Fruit fly (Drosophila melanogaster) whole organism, embryonic: ENCODE data around the gene Ac78C.

Experiments
- Aef1 ChIP-seq: fragments of 200-800 bp; sonication (Bioruptor generic); IDR thresholded peaks from 3 replicates; pipeline ENCODE4 v1.3.6; 2022; ENCODE audit warnings: missing biosample characterization, missing genetic modification characterization
- Awh ChIP-seq: fragments of 200-800 bp; sonication (Bioruptor generic); IDR thresholded peaks from 2 replicates; pipeline ENCODE4, ENCODE4 v1.3.6; 2022; ENCODE audit warnings: missing biosample characterization, missing genetic modification characterization
- B-H1 ChIP-seq: fragments of 200-800 bp; sonication (Bioruptor generic); IDR thresholded peaks from 3 replicates; pipeline ENCODE4 v1.3.6; 2022; ENCODE audit warnings: missing biosample characterization, missing genetic modification characterization
- CG1024 ChIP-seq: fragments of 200-800 bp; sonication (Bioruptor generic); IDR thresholded peaks from 2 replicates; pipeline ENCODE4 v1.3.6; 2022; ENCODE audit warnings: missing biosample characterization, missing genetic modification characterization
- CG11085 ChIP-seq: fragments of 200-800 bp; sonication (Bioruptor generic); IDR thresholded peaks from 2 replicates; pipeline ENCODE4 v1.3.6; 2022; ENCODE audit warnings: missing biosample characterization, missing genetic modification characterization
- CG1233 ChIP-seq: fragments of 200-800 bp; sonication (Bioruptor generic); optimal IDR thresholded peaks from 4 replicates; lab custom pipeline; 2018; ENCODE audit warnings: missing biosample characterization, mild to moderate bottlenecking, missing genetic modification characterization
- CG12659 ChIP-seq: fragments of 200-800 bp; sonication (Bioruptor generic); optimal IDR thresholded peaks from 3 replicates; lab custom pipeline; 2017; ENCODE audit warnings: mild to moderate bottlenecking, missing biosample characterization, missing genetic modification reagents, missing genetic modification characterization
- CG15696 ChIP-seq: fragments of 200-800 bp; sonication (Bioruptor generic); optimal IDR thresholded peaks from 2 replicates; lab custom pipeline; 2019; ENCODE audit warnings: missing biosample characterization, mild to moderate bottlenecking, missing genetic modification characterization, moderate library complexity
- CG16779 ChIP-seq: fragments of 200-800 bp; sonication (Bioruptor generic); IDR thresholded peaks from 2 replicates; pipeline ENCODE4 v1.3.6; 2022; ENCODE audit warnings: missing biosample characterization, missing genetic modification characterization
- CG1792 ChIP-seq: fragments of 200-800 bp; sonication (Bioruptor generic); optimal IDR thresholded peaks from 2 replicates; lab custom pipeline; 2016; ENCODE audit warnings: missing biosample characterization, missing genetic modification characterization
- CG2199 ChIP-seq: fragments of 200-800 bp; sonication (Bioruptor generic); IDR thresholded peaks from 3 replicates; pipeline ENCODE4 v1.3.6; 2022; ENCODE audit warnings: missing biosample characterization, missing genetic modification characterization
- CG30431 ChIP-seq: fragments of 200-800 bp; sonication (Bioruptor generic); optimal IDR thresholded peaks from 2 replicates; lab custom pipeline; 2017; ENCODE audit warnings: missing biosample characterization, missing genetic modification characterization
- CG3407 ChIP-seq: fragments of 200-800 bp; sonication (Bioruptor generic); optimal IDR thresholded peaks from 2 replicates; lab custom pipeline; 2018; ENCODE audit warnings: missing biosample characterization, mild to moderate bottlenecking, missing genetic modification characterization
- CG34376 ChIP-seq: fragments of 200-800 bp; sonication (Bioruptor generic); optimal IDR thresholded peaks from 2 replicates; lab custom pipeline; 2018; ENCODE audit warnings: missing biosample characterization, mild to moderate bottlenecking, missing genetic modification characterization
- CG34422 ChIP-seq: fragments of 200-800 bp; sonication (Bioruptor generic); IDR thresholded peaks from 3 replicates; pipeline ENCODE4 v1.3.6; 2022; ENCODE audit warnings: missing biosample characterization, missing genetic modification characterization
- CG4424 ChIP-seq: fragments of 200-800 bp; sonication (Bioruptor generic); optimal IDR thresholded peaks from 3 replicates; lab custom pipeline; 2016; ENCODE audit warnings: missing biosample characterization, missing genetic modification characterization
- CG6854 ChIP-seq: fragments of 200-800 bp; sonication (Bioruptor generic); optimal IDR thresholded peaks from 3 replicates; lab custom pipeline; 2017; ENCODE audit warnings: missing biosample characterization, mild to moderate bottlenecking, missing genetic modification characterization
- CG7357 ChIP-seq: fragments of 200-800 bp; sonication (Bioruptor generic); IDR thresholded peaks from 3 replicates; pipeline ENCODE4 v1.3.6; 2022; ENCODE audit warnings: missing biosample characterization, missing genetic modification characterization
- CG8089 ChIP-seq: fragments of 200-800 bp; sonication (Bioruptor generic); optimal IDR thresholded peaks from 3 replicates; lab custom pipeline; 2016; ENCODE audit warnings: missing biosample characterization, missing genetic modification characterization
- CG8290 ChIP-seq, 3 experiments: fragments of 200-800 bp; sonication (Bioruptor generic); optimal IDR thresholded peaks; 2 replicates each; lab custom pipeline; 2016 to 2019; ENCODE audit warnings: missing biosample characterization in 3 of 3, missing genetic modification characterization in 3 of 3, mild to moderate bottlenecking in 2 of 3, moderate library complexity in 1 of 3
- CG8478 ChIP-seq: fragments of >200 bp; optimal IDR thresholded peaks from 2 replicates; lab custom pipeline; 2018
- CG9437 ChIP-seq: fragments of 200-800 bp; sonication (Bioruptor generic); optimal IDR thresholded peaks from 2 replicates; lab custom pipeline; 2018; ENCODE audit warnings: missing biosample characterization, mild to moderate bottlenecking, missing genetic modification characterization
- CoRest ChIP-seq: fragments of 200-800 bp; sonication (Bioruptor generic); optimal IDR thresholded peaks from 3 replicates; lab custom pipeline; 2018; ENCODE audit warnings: missing biosample characterization, mild to moderate bottlenecking, missing genetic modification characterization, moderate library complexity
- Deaf1 ChIP-seq: fragments of 200-800 bp; optimal IDR thresholded peaks from 3 replicates; lab custom pipeline; 2019; ENCODE audit warnings: missing biosample characterization, mild to moderate bottlenecking, missing genetic modification characterization, moderate library complexity
- Myb ChIP-seq: fragments of 200-800 bp; sonication (Bioruptor generic); optimal IDR thresholded peaks from 2 replicates; lab custom pipeline; 2016; ENCODE audit warnings: missing biosample characterization, missing genetic modification characterization
- Pdp1 ChIP-seq, 2 experiments: fragments of 200-800 bp; sonication (Bioruptor generic); optimal IDR thresholded peaks; 3 replicates each; lab custom pipeline; 2016; ENCODE audit warnings: missing biosample characterization in 2 of 2, missing genetic modification characterization in 2 of 2, mild to moderate bottlenecking in 1 of 2, moderate library complexity in 1 of 2
- Trl ChIP-seq, 3 experiments: fragments of >200 bp in 2 of 3; fragments of 200-800 bp in 1 of 3; sonication (Bioruptor generic) in 1 of 3; optimal IDR thresholded peaks; 2 replicates in 1 of 3; 3 replicates in 2 of 3; lab custom pipeline; 2016 to 2017; ENCODE audit warnings: missing biosample characterization in 1 of 3, missing genetic modification characterization in 1 of 3
- al ChIP-seq: fragments of 200-800 bp; sonication (Bioruptor generic); IDR thresholded peaks from 2 replicates; pipeline ENCODE4 v1.3.6; 2022; ENCODE audit warnings: missing biosample characterization, missing genetic modification characterization
- ap ChIP-seq: fragments of 200-800 bp; sonication (Bioruptor generic); IDR thresholded peaks from 2 replicates; pipeline ENCODE4 v1.3.6; 2022; ENCODE audit warnings: missing biosample characterization, missing genetic modification characterization
- ara ChIP-seq: fragments of 200-800 bp; sonication (Bioruptor generic); IDR thresholded peaks from 2 replicates; pipeline ENCODE4 v1.3.6; 2022; ENCODE audit warnings: missing biosample characterization, missing genetic modification characterization
- bigmax ChIP-seq: fragments of 200-800 bp; sonication (Bioruptor generic); optimal IDR thresholded peaks from 2 replicates; lab custom pipeline; 2018; ENCODE audit warnings: missing biosample characterization, mild to moderate bottlenecking, missing genetic modification characterization
- bsh ChIP-seq, 2 experiments: fragments of 200-800 bp; sonication (Bioruptor generic); optimal IDR thresholded peaks; 2 replicates each; lab custom pipeline; 2017 to 2018; ENCODE audit warnings: mild to moderate bottlenecking in 2 of 2, missing biosample characterization in 2 of 2, missing genetic modification characterization in 2 of 2, moderate library complexity in 1 of 2
- da ChIP-seq: fragments of 200-800 bp; sonication (Bioruptor generic); optimal IDR thresholded peaks from 2 replicates; lab custom pipeline; 2016; ENCODE audit warnings: missing biosample characterization, missing genetic modification characterization
- en ChIP-seq: fragments of 200-800 bp; sonication (Bioruptor generic); optimal IDR thresholded peaks from 2 replicates; lab custom pipeline; 2016; ENCODE audit warnings: missing biosample characterization, missing genetic modification characterization
- gce ChIP-seq: fragments of 200-800 bp; sonication (Bioruptor generic); IDR thresholded peaks from 3 replicates; pipeline ENCODE4 v1.3.6; 2022; ENCODE audit warnings: missing biosample characterization, missing genetic modification characterization
- gfzf ChIP-seq: fragments of 200-800 bp; sonication (Bioruptor generic); optimal IDR thresholded peaks from 2 replicates; lab custom pipeline; 2016; ENCODE audit warnings: missing biosample characterization, mild to moderate bottlenecking, missing genetic modification characterization, moderate library complexity
- gro ChIP-seq: fragments of 200-800 bp; sonication (Bioruptor generic); optimal IDR thresholded peaks from 2 replicates; lab custom pipeline; 2016; ENCODE audit warnings: missing biosample characterization, missing genetic modification characterization
- hkb ChIP-seq, 2 experiments: fragments of 200-800 bp in 1 of 2; fragments of >200 bp in 1 of 2; sonication (Bioruptor generic) in 1 of 2; IDR thresholded peaks in 1 of 2; optimal IDR thresholded peaks in 1 of 2; 2 replicates each; pipeline versions ENCODE4 v1.3.6 to Lab custom; 2017 to 2022; ENCODE audit warnings: missing biosample characterization in 1 of 2, missing genetic modification characterization in 1 of 2
- insv ChIP-seq, 2 experiments: fragments of 200-800 bp; sonication (Bioruptor generic); optimal IDR thresholded peaks; 3 replicates each; lab custom pipeline; 2016 to 2018; ENCODE audit warnings: missing biosample characterization in 2 of 2, missing genetic modification characterization in 2 of 2
- lov ChIP-seq, 2 experiments: fragments of 200-800 bp in 1 of 2; fragments of >200 bp in 1 of 2; sonication (Bioruptor generic) in 1 of 2; IDR thresholded peaks in 1 of 2; optimal IDR thresholded peaks in 1 of 2; 2 replicates in 1 of 2; 3 replicates in 1 of 2; pipeline versions ENCODE4 v1.3.6 to Lab custom; 2017 to 2022; ENCODE audit warnings: missing biosample characterization in 1 of 2, missing genetic modification characterization in 1 of 2
- nerfin-2 ChIP-seq: fragments of 200-800 bp; sonication (Bioruptor generic); IDR thresholded peaks from 2 replicates; pipeline ENCODE4 v1.3.6; 2022; ENCODE audit warnings: missing biosample characterization, missing genetic modification characterization; ENCODE audit not compliant: partially characterized antibody
- sens ChIP-seq: fragments of 200-800 bp; sonication (Bioruptor generic); peaks from one replicate; lab custom pipeline; 2016; ENCODE audit warnings: missing biosample characterization, missing genetic modification characterization
- sima ChIP-seq: fragments of 200-800 bp; sonication (Bioruptor generic); optimal IDR thresholded peaks from 2 replicates; lab custom pipeline; 2016; ENCODE audit warnings: missing biosample characterization, missing genetic modification characterization
- sna ChIP-seq: fragments of 200-800 bp; sonication (Bioruptor generic); IDR thresholded peaks from 2 replicates; pipeline ENCODE4 v1.3.6; 2022; ENCODE audit warnings: missing biosample characterization, missing genetic modification characterization; ENCODE audit not compliant: partially characterized antibody
- sqz ChIP-seq: fragments of 200-800 bp; sonication (Bioruptor generic); optimal IDR thresholded peaks from 3 replicates; lab custom pipeline; 2018; ENCODE audit warnings: missing biosample characterization, mild to moderate bottlenecking, missing genetic modification characterization
- tap ChIP-seq: fragments of 200-800 bp; optimal IDR thresholded peaks from 3 replicates; lab custom pipeline; 2019; ENCODE audit warnings: missing biosample characterization, mild to moderate bottlenecking, missing genetic modification characterization, moderate library complexity
- ttk ChIP-seq: fragments of 200-800 bp; sonication (Bioruptor generic); IDR thresholded peaks from 2 replicates; pipeline ENCODE4 v2.1.2; 2022; ENCODE audit warnings: missing biosample characterization, missing genetic modification characterization

Gene Ac78C

dm6 chr3L:21202777-21203282 lies 31.1 kb upstream of the Ac78C start, which contains the start of the genes Targ1, CG10512 and Targ2 (continued):
- no peak for TF ChIP-seq sima (GFP tag; lab: Kevin White, UChicago)
- no peak for TF ChIP-seq hkb (optimal IDR thresholded peaks at IDR 0.05; lab: Kevin White, UChicago)
- TF ChIP-seq hkb (GFP tag; IDR thresholded peaks at IDR 0.05; lab: Robert Waterston, UW) = peak; percentile 24; the same call in 1 of the 2 replicates
- TF ChIP-seq CG2199 (GFP tag; lab: Robert Waterston, UW) = 0 out of 3 replicates have a peak, but pooled peaks have one; percentile 17
- TF ChIP-seq CG11085 (GFP tag; lab: Robert Waterston, UW) = no peak
- no peak for TF ChIP-seq al (GFP tag; lab: Robert Waterston, UW)
- TF ChIP-seq CG9437 (GFP tag; lab: Kevin White, UChicago) = peak; percentile 99
- peak in 1 of 2 experiments; percentile 66 for TF ChIP-seq insv (GFP tag; optimal IDR thresholded peaks at IDR 0.05; lab: Kevin White, UChicago)
- TF ChIP-seq CG12659 (GFP tag; lab: Kevin White, UChicago) = no peak
- no peak for TF ChIP-seq Awh (GFP tag; lab: Robert Waterston, UW)
- no peak for TF ChIP-seq CG1024 (GFP tag; lab: Robert Waterston, UW)
- peak; percentile 52 to 89 for TF ChIP-seq Trl (optimal IDR thresholded peaks at IDR 0.05; lab: Kevin White, UChicago)
- TF ChIP-seq Trl (GFP tag; optimal IDR thresholded peaks at IDR 0.05; lab: Kevin White, UChicago) = no peak
- no peak for TF ChIP-seq Aef1 (GFP tag; lab: Robert Waterston, UW)
- TF ChIP-seq CG4424 (GFP tag; lab: Kevin White, UChicago) = no peak
- TF ChIP-seq CG8290 (GFP tag; optimal IDR thresholded peaks at IDR 0.05; lab: Kevin White, UChicago) = no peak
- TF ChIP-seq CG8290 (tag; optimal IDR thresholded peaks at IDR 0.05; lab: Kevin White, UChicago) = no peak
- no peak for TF ChIP-seq CG8089 (GFP tag; lab: Kevin White, UChicago)
- no peak for TF ChIP-seq ap (GFP tag; lab: Robert Waterston, UW)
- TF ChIP-seq gce (GFP tag; lab: Robert Waterston, UW) = no peak
- peak; percentile 11 for TF ChIP-seq bigmax (GFP tag; lab: Kevin White, UChicago)
- TF ChIP-seq B-H1 (GFP tag; lab: Robert Waterston, UW) = no peak
- TF ChIP-seq Pdp1 (GFP tag; optimal IDR thresholded peaks at IDR 0.05; lab: Kevin White, UChicago) = peak in 1 of 2 experiments; percentile 7
- TF ChIP-seq bsh (GFP tag; optimal IDR thresholded peaks at IDR 0.05; lab: Kevin White, UChicago) = peak in 1 of 2 experiments; percentile 50
- TF ChIP-seq sna = no peak
- no peak for TF ChIP-seq CG7357 (GFP tag; lab: Robert Waterston, UW)
- peak; percentile 45 for TF ChIP-seq sens (GFP tag; lab: Kevin White, UChicago)
- peak; percentile 76 for TF ChIP-seq CG8478

dm6 chr3L:21202029-21202776 lies 30.5 kb upstream of the Ac78C start:
- no peak for TF ChIP-seq gro (GFP tag; lab: Kevin White, UChicago)
- peak; percentile 59 for TF ChIP-seq CG34376 (GFP tag; lab: Kevin White, UChicago)
- TF ChIP-seq CG1792 (GFP tag; lab: Kevin White, UChicago) = no peak
- TF ChIP-seq CG15696 (tag; lab: Kevin White, UChicago) = no peak
- no peak for TF ChIP-seq CG34422 (GFP tag; lab: Robert Waterston, UW)
- no peak for TF ChIP-seq sqz (GFP tag; lab: Kevin White, UChicago)
- TF ChIP-seq ara (GFP tag; lab: Robert Waterston, UW) = no peak
- no peak for TF ChIP-seq CG1233 (GFP tag; lab: Kevin White, UChicago)
- no peak for TF ChIP-seq nerfin-2
- no peak for TF ChIP-seq ap (GFP tag; lab: Robert Waterston, UW)
- TF ChIP-seq lov (optimal IDR thresholded peaks at IDR 0.05; lab: Kevin White, UChicago) = no peak
- TF ChIP-seq lov (GFP tag; IDR thresholded peaks at IDR 0.05; lab: Robert Waterston, UW) = no peak
- TF ChIP-seq da (GFP tag; lab: Kevin White, UChicago) = no peak
- no peak for TF ChIP-seq CG30431 (GFP tag; lab: Kevin White, UChicago)
- TF ChIP-seq CG6854 (GFP tag; lab: Kevin White, UChicago) = no peak
- peak; percentile 20 for TF ChIP-seq gfzf (GFP tag; lab: Kevin White, UChicago)
- TF ChIP-seq en (GFP tag; lab: Kevin White, UChicago) = no peak
- TF ChIP-seq CG3407 (GFP tag; lab: Kevin White, UChicago) = no peak
- peak; percentile 26 for TF ChIP-seq hkb (optimal IDR thresholded peaks at IDR 0.05; lab: Kevin White, UChicago)
- TF ChIP-seq hkb (GFP tag; IDR thresholded peaks at IDR 0.05; lab: Robert Waterston, UW) = no peak
- TF ChIP-seq CG16779 (GFP tag; lab: Robert Waterston, UW) = no peak
- no peak for TF ChIP-seq CoRest (tag; lab: Kevin White, UChicago)
- TF ChIP-seq ttk (GFP tag; lab: Robert Waterston, UW) = no peak
- no peak for TF ChIP-seq tap (tag; lab: Kevin White, UChicago)
- TF ChIP-seq Myb (GFP tag; lab: Kevin White, UChicago) = no peak
- no peak for TF ChIP-seq Deaf1 (tag; lab: Kevin White, UChicago)
